Worm (Caenorhabditis elegans) whole organism, young adult: ENCODE results near the gene T02G5.7.

ENCODE experiments used
- B0019.2 ChIP-seq: fragments of 200-800 bp; sonication (Bioruptor generic); conservative IDR thresholded peaks from 2 replicates; pipeline ENCODE4 v1.3.6; 2022; ENCODE audit warnings: missing genetic modification reagents, missing genetic modification characterization, missing compliant biosample characterization
- B0035.1 ChIP-seq: sonication (generic microtip); optimal IDR thresholded peaks from 2 replicates; lab custom pipeline; 2016; ENCODE audit warnings: missing genetic modification characterization, mild to moderate bottlenecking, missing compliant biosample characterization, missing genotype, missing genetic modification reagents
- B0336.3 ChIP-seq: fragments of 200-800 bp; sonication (Bioruptor generic); IDR thresholded peaks from 2 replicates; pipeline ENCODE4 v1.3.6; 2022; ENCODE audit warnings: missing genetic modification characterization, missing compliant biosample characterization
- F37B4.10 ChIP-seq: fragments of 200-800 bp; sonication (Bioruptor generic); IDR thresholded peaks from 2 replicates; pipeline ENCODE4 v1.3.6; 2022; ENCODE audit warnings: missing genetic modification characterization, missing compliant biosample characterization
- F52B5.7 ChIP-seq: sonication (generic microtip); optimal IDR thresholded peaks from 2 replicates; lab custom pipeline; 2016; ENCODE audit warnings: mild to moderate bottlenecking, missing genetic modification characterization, missing compliant biosample characterization
- K12H6.12 ChIP-seq: fragments of 200-800 bp; sonication (Bioruptor generic); optimal IDR thresholded peaks from 2 replicates; lab custom pipeline; 2018; ENCODE audit warnings: mild to moderate bottlenecking, missing genetic modification characterization, missing compliant biosample characterization
- T07F8.4 ChIP-seq: sonication (generic microtip); optimal IDR thresholded peaks from 2 replicates; lab custom pipeline; 2016; ENCODE audit warnings: mild to moderate bottlenecking, missing genetic modification characterization, moderate library complexity, missing compliant biosample characterization
- Y53G8AR.9 ChIP-seq: fragments of 200-800 bp; sonication (Bioruptor generic); conservative IDR thresholded peaks from 2 replicates; pipeline ENCODE4 v1.3.6; 2022; ENCODE audit warnings: missing genetic modification reagents, missing genetic modification characterization, missing compliant biosample characterization
- Y79H2A.3 ChIP-seq: fragments of 200-800 bp; sonication (Bioruptor generic); conservative IDR thresholded peaks from 2 replicates; pipeline ENCODE4 v1.3.6; 2022; ENCODE audit warnings: missing genetic modification reagents, missing genetic modification characterization, missing compliant biosample characterization
- ZK185.1 ChIP-seq: sonication (generic microtip); optimal IDR thresholded peaks from 2 replicates; lab custom pipeline; 2016; ENCODE audit warnings: mild to moderate bottlenecking, missing genetic modification characterization, missing compliant biosample characterization; ENCODE audit not compliant: poor library complexity, severe bottlenecking
- ama-1 ChIP-seq, 3 experiments: fragments of 150-350 bp in 1 of 3; sonication (generic microtip) in 2 of 3; optimal IDR thresholded peaks; 2 replicates each; lab custom pipeline; 2014 to 2018; ENCODE audit warnings: missing biosample characterization in 2 of 3, missing genetic modification characterization in 2 of 3, missing genetic modification reagents in 2 of 3
- aptf-3 ChIP-seq: fragments of 200-800 bp; sonication (Bioruptor generic); IDR thresholded peaks from 2 replicates; pipeline ENCODE4 v1.3.6; 2022; ENCODE audit warnings: missing genetic modification characterization, missing compliant biosample characterization
- athp-1 ChIP-seq: sonication (generic microtip); optimal IDR thresholded peaks from 2 replicates; lab custom pipeline; 2017; ENCODE audit warnings: mild to moderate bottlenecking, missing genetic modification characterization, missing compliant biosample characterization
- attf-6 ChIP-seq: fragments of 200-800 bp; sonication (Bioruptor generic); IDR thresholded peaks from 2 replicates; pipeline ENCODE4 v1.3.6; 2022; ENCODE audit warnings: missing genetic modification reagents, missing genetic modification characterization, missing compliant biosample characterization
- bed-2 ChIP-seq: fragments of 200-800 bp; sonication (Bioruptor generic); IDR thresholded peaks from 2 replicates; pipeline ENCODE4 v1.3.6; 2022; ENCODE audit warnings: missing genetic modification reagents, missing genetic modification characterization, missing compliant biosample characterization
- ccch-3 ChIP-seq: fragments of 200-800 bp; sonication (Bioruptor generic); optimal IDR thresholded peaks from 2 replicates; lab custom pipeline; 2018; ENCODE audit warnings: mild to moderate bottlenecking, missing genetic modification characterization, missing compliant biosample characterization
- cebp-2 ChIP-seq: fragments of 200-800 bp; sonication (Bioruptor generic); IDR thresholded peaks from 2 replicates; pipeline ENCODE4 v1.3.6; 2022; ENCODE audit warnings: missing genetic modification characterization, missing compliant biosample characterization
- ceh-58 ChIP-seq: fragments of 200-800 bp; sonication (Bioruptor generic); IDR thresholded peaks from 2 replicates; pipeline ENCODE4 v1.3.6; 2022; ENCODE audit warnings: missing genetic modification characterization, missing compliant biosample characterization
- die-1 ChIP-seq: sonication (generic microtip); optimal IDR thresholded peaks from 2 replicates; lab custom pipeline; 2016; ENCODE audit warnings: missing genotype, mild to moderate bottlenecking, missing genetic modification characterization, missing compliant biosample characterization
- dox-1 ChIP-seq: fragments of 200-800 bp; sonication (Bioruptor generic); IDR thresholded peaks from 2 replicates; pipeline ENCODE4 v1.3.6; 2022; ENCODE audit warnings: missing genetic modification reagents, missing genetic modification characterization, missing compliant biosample characterization
- egl-18 ChIP-seq: fragments of 200-800 bp; sonication (Bioruptor generic); IDR thresholded peaks from 2 replicates; pipeline ENCODE4 v1.3.6; 2022; ENCODE audit warnings: missing genetic modification reagents, missing genetic modification characterization, missing compliant biosample characterization
- ekl-4 ChIP-seq: fragments of 200-800 bp; sonication (Bioruptor generic); IDR thresholded peaks from 2 replicates; pipeline ENCODE4 v1.3.6; 2022; ENCODE audit warnings: missing genetic modification reagents, missing genetic modification characterization, missing compliant biosample characterization
- hlh-12 ChIP-seq: sonication (generic microtip); optimal IDR thresholded peaks from 2 replicates; lab custom pipeline; 2016; ENCODE audit warnings: missing genetic modification characterization, missing compliant biosample characterization
- hlh-26 ChIP-seq: fragments of 200-800 bp; sonication (Bioruptor generic); conservative IDR thresholded peaks from 2 replicates; pipeline ENCODE4 v1.3.6; 2022; ENCODE audit warnings: missing genetic modification reagents, missing genetic modification characterization, missing compliant biosample characterization
- hmg-1.2 ChIP-seq: fragments of 200-800 bp; sonication (Bioruptor generic); IDR thresholded peaks from 2 replicates; pipeline ENCODE4 v1.3.6; 2022; ENCODE audit warnings: missing genetic modification reagents, missing genetic modification characterization, missing compliant biosample characterization
- hmg-20 ChIP-seq: fragments of 200-800 bp; sonication (Bioruptor generic); IDR thresholded peaks from 2 replicates; pipeline ENCODE4 v1.3.6; 2022; ENCODE audit warnings: missing genetic modification reagents, missing genetic modification characterization, missing compliant biosample characterization
- lag-1 ChIP-seq: fragments of 200-800 bp; sonication (Bioruptor generic); IDR thresholded peaks from 2 replicates; pipeline ENCODE4 v1.3.6; 2022; ENCODE audit warnings: missing genetic modification reagents, missing genetic modification characterization, missing compliant biosample characterization
- let-607 ChIP-seq, 2 experiments: fragments of 200-800 bp in 1 of 2; sonication (Bioruptor generic) in 1 of 2; sonication (generic microtip) in 1 of 2; optimal IDR thresholded peaks; 2 replicates each; lab custom pipeline; 2016 to 2018; ENCODE audit warnings: mild to moderate bottlenecking in 2 of 2, missing compliant biosample characterization in 2 of 2, missing genetic modification characterization in 2 of 2, moderate library complexity in 2 of 2, missing genotype in 1 of 2
- lsy-27 ChIP-seq: sonication (generic microtip); optimal IDR thresholded peaks from 2 replicates; lab custom pipeline; 2017; ENCODE audit warnings: missing genetic modification characterization, mild to moderate bottlenecking, missing compliant biosample characterization, antibody characterized with exemption, missing genotype, borderline replicate concordance; ENCODE audit not compliant: insufficient read depth
- madf-3 ChIP-seq: fragments of 200-800 bp; sonication (Bioruptor generic); IDR thresholded peaks from 2 replicates; pipeline ENCODE4 v1.3.6; 2022; ENCODE audit warnings: missing genetic modification reagents, missing genetic modification characterization, missing compliant biosample characterization
- madf-6 ChIP-seq: fragments of 200-800 bp; sonication (Bioruptor generic); IDR thresholded peaks from 2 replicates; pipeline ENCODE4 v1.3.6; 2022; ENCODE audit warnings: missing genetic modification reagents, missing genetic modification characterization, missing compliant biosample characterization
- madf-8 ChIP-seq: fragments of 200-800 bp; sonication (Bioruptor generic); conservative IDR thresholded peaks from 2 replicates; pipeline ENCODE4 v1.3.6; 2022; ENCODE audit warnings: missing genetic modification reagents, missing genetic modification characterization, missing compliant biosample characterization
- mcd-1 ChIP-seq: fragments of 200-800 bp; sonication (Bioruptor generic); IDR thresholded peaks from 2 replicates; pipeline ENCODE4 v1.3.6; 2022; ENCODE audit warnings: missing genetic modification reagents, missing genetic modification characterization, missing compliant biosample characterization
- mel-28 ChIP-seq: sonication (generic microtip); optimal IDR thresholded peaks from 2 replicates; lab custom pipeline; 2016; ENCODE audit warnings: borderline replicate concordance, mild to moderate bottlenecking, missing genetic modification characterization, missing compliant biosample characterization
- nfya-2 ChIP-seq: fragments of 200-800 bp; sonication (Bioruptor generic); IDR thresholded peaks from 2 replicates; pipeline ENCODE4 v1.3.6; 2022; ENCODE audit warnings: missing genetic modification reagents, missing genetic modification characterization, missing compliant biosample characterization
- pbrm-1 ChIP-seq: fragments of 200-800 bp; sonication (Bioruptor generic); IDR thresholded peaks from 2 replicates; pipeline ENCODE4 v1.3.6; 2022; ENCODE audit warnings: missing genetic modification reagents, missing genetic modification characterization, missing compliant biosample characterization
- rcor-1 ChIP-seq: fragments of 200-800 bp; sonication (Bioruptor generic); IDR thresholded peaks from 2 replicates; pipeline ENCODE4 v1.3.6; 2022; ENCODE audit warnings: missing genetic modification reagents, missing genetic modification characterization, missing compliant biosample characterization
- repo-1 ChIP-seq: sonication (generic microtip); optimal IDR thresholded peaks from 2 replicates; lab custom pipeline; 2017; ENCODE audit warnings: mild to moderate bottlenecking, missing genetic modification characterization, missing compliant biosample characterization
- snpc-1.1 ChIP-seq: sonication (generic microtip); optimal IDR thresholded peaks from 2 replicates; lab custom pipeline; 2017; ENCODE audit warnings: missing genetic modification characterization, mild to moderate bottlenecking, missing compliant biosample characterization, antibody characterized with exemption, moderate library complexity, missing genotype, missing genetic modification reagents; ENCODE audit not compliant: insufficient read depth
- snpc-1.3 ChIP-seq: sonication (generic microtip); optimal IDR thresholded peaks from 2 replicates; lab custom pipeline; 2017; ENCODE audit warnings: missing genetic modification characterization, mild to moderate bottlenecking, missing compliant biosample characterization, antibody characterized with exemption, moderate library complexity, missing genotype, missing genetic modification reagents; ENCODE audit not compliant: insufficient read depth
- somi-1 ChIP-seq: fragments of 200-800 bp; sonication (Bioruptor generic); optimal IDR thresholded peaks from 2 replicates; lab custom pipeline; 2018; ENCODE audit warnings: mild to moderate bottlenecking, missing genetic modification characterization, missing compliant biosample characterization
- tbx-9 ChIP-seq: sonication (generic microtip); optimal IDR thresholded peaks from 2 replicates; lab custom pipeline; 2016; ENCODE audit warnings: borderline replicate concordance, missing genetic modification characterization, inconsistent platforms, missing compliant biosample characterization
- tlf-1 ChIP-seq: fragments of 200-800 bp; sonication (Bioruptor generic); optimal IDR thresholded peaks from 2 replicates; lab custom pipeline; 2018; ENCODE audit warnings: mild to moderate bottlenecking, missing genetic modification characterization, missing compliant biosample characterization
- unc-130 ChIP-seq: sonication (generic microtip); optimal IDR thresholded peaks from 2 replicates; lab custom pipeline; 2016; ENCODE audit warnings: missing genetic modification reagents, missing genetic modification characterization, missing compliant biosample characterization
- zim-3 ChIP-seq: sonication (generic microtip); optimal IDR thresholded peaks from 2 replicates; lab custom pipeline; 2017; ENCODE audit warnings: mild to moderate bottlenecking, missing genetic modification characterization, moderate library complexity, missing compliant biosample characterization
- ztf-28 ChIP-seq: fragments of 200-800 bp; sonication (Bioruptor generic); IDR thresholded peaks from 2 replicates; pipeline ENCODE4 v1.3.6; 2022; ENCODE audit warnings: missing genetic modification reagents, missing genetic modification characterization, missing compliant biosample characterization
- ztf-3 ChIP-seq: fragments of 200-800 bp; sonication (Bioruptor generic); optimal IDR thresholded peaks from 2 replicates; lab custom pipeline; 2018; ENCODE audit warnings: mild to moderate bottlenecking, missing genetic modification characterization, missing compliant biosample characterization

Gene T02G5.7

ce11 chrII:7037659-7038342, 37.6 kb upstream of the T02G5.7 start, which contains the start of gene cin-4 (continued):
- TF ChIP-seq athp-1 (tag; lab: Kevin White, UChicago) = no peak
- no peak for TF ChIP-seq nfya-2 (GFP tag; lab: Robert Waterston, UW)
- TF ChIP-seq madf-6 (GFP tag; lab: Robert Waterston, UW) = peak; percentile 93
- TF ChIP-seq B0336.3 (GFP tag; lab: Robert Waterston, UW) = no peak
- 0 out of 2 replicates have a peak, but pooled peaks have one; percentile 16 for TF ChIP-seq pbrm-1
- TF ChIP-seq Y79H2A.3 (GFP tag; lab: Robert Waterston, UW) = no peak
- no peak for TF ChIP-seq ZK185.1 (tag; lab: Kevin White, UChicago)
- no peak for TF ChIP-seq lsy-27 (tag; lab: Kevin White, UChicago)
- TF ChIP-seq hlh-12 (tag; lab: Kevin White, UChicago) = no peak
- no peak for TF ChIP-seq ama-1 (optimal IDR thresholded peaks at IDR 0.05; lab: Kevin White, UChicago)
- no peak for TF ChIP-seq ama-1 (GFP tag; optimal IDR thresholded peaks at IDR 0.05; lab: Kevin White, UChicago)
- peak; percentile 30 for TF ChIP-seq unc-130
- TF ChIP-seq madf-8 (GFP tag; lab: Robert Waterston, UW) = peak; percentile 90
- TF ChIP-seq K12H6.12 (tag; lab: Kevin White, UChicago) = no peak
- TF ChIP-seq T07F8.4 (tag; lab: Kevin White, UChicago) = no peak
- no peak for TF ChIP-seq somi-1 (GFP tag; lab: Kevin White, UChicago)
- TF ChIP-seq rcor-1 (GFP tag; lab: Robert Waterston, UW) = peak; percentile 48; the same call in 1 of the 2 replicates
- no peak for TF ChIP-seq aptf-3 (GFP tag; lab: Robert Waterston, UW)
- TF ChIP-seq attf-6 = no peak
- TF ChIP-seq tbx-9 (tag; lab: Kevin White, UChicago) = no peak
- TF ChIP-seq ceh-58 = no peak
- TF ChIP-seq hmg-1.2 (GFP tag; lab: Robert Waterston, UW) = peak; percentile 43; the same call in 1 of the 2 replicates
- no peak for TF ChIP-seq B0035.1
- TF ChIP-seq ztf-28 (GFP tag; lab: Robert Waterston, UW) = no peak
- TF ChIP-seq B0019.2 (GFP tag; lab: Robert Waterston, UW) = peak; percentile 66; the same call in 1 of the 2 replicates
- no peak for TF ChIP-seq snpc-1.1 (tag; lab: Kevin White, UChicago)
- TF ChIP-seq dox-1 = peak; percentile 69
- no peak for TF ChIP-seq ccch-3 (GFP tag; lab: Kevin White, UChicago)
- TF ChIP-seq die-1 (tag; lab: Kevin White, UChicago) = no peak
- no peak for TF ChIP-seq ztf-3 (GFP tag; lab: Kevin White, UChicago)
- no peak for TF ChIP-seq hlh-26
- no peak for TF ChIP-seq bed-2 (GFP tag; lab: Robert Waterston, UW)
- no peak for TF ChIP-seq madf-3 (GFP tag; lab: Robert Waterston, UW)
- TF ChIP-seq Y53G8AR.9 = no peak
- no peak for TF ChIP-seq let-607 (tag; optimal IDR thresholded peaks at IDR 0.05; lab: Kevin White, UChicago)
- TF ChIP-seq tlf-1 = peak; percentile 47
- peak; percentile 8 for TF ChIP-seq snpc-1.3 (tag; lab: Kevin White, UChicago)
- no peak for TF ChIP-seq hmg-20 (GFP tag; lab: Robert Waterston, UW)
- no peak for TF ChIP-seq ekl-4
- TF ChIP-seq lag-1 (GFP tag; lab: Robert Waterston, UW) = no peak
- no peak for TF ChIP-seq egl-18 (GFP tag; lab: Robert Waterston, UW)
- no peak for TF ChIP-seq F37B4.10 (GFP tag; lab: Robert Waterston, UW)
- no peak for TF ChIP-seq repo-1 (tag; lab: Kevin White, UChicago)
- TF ChIP-seq mcd-1 = no peak
- no peak for TF ChIP-seq mel-28 (tag; lab: Kevin White, UChicago)
- TF ChIP-seq cebp-2 (GFP tag; lab: Robert Waterston, UW) = no peak
- TF ChIP-seq F52B5.7 (tag; lab: Kevin White, UChicago) = no peak
- no peak for TF ChIP-seq zim-3 (tag; lab: Kevin White, UChicago)
